Worm (Caenorhabditis elegans): Measurements from ENCODE around the gene hrde-1.

DNA sequence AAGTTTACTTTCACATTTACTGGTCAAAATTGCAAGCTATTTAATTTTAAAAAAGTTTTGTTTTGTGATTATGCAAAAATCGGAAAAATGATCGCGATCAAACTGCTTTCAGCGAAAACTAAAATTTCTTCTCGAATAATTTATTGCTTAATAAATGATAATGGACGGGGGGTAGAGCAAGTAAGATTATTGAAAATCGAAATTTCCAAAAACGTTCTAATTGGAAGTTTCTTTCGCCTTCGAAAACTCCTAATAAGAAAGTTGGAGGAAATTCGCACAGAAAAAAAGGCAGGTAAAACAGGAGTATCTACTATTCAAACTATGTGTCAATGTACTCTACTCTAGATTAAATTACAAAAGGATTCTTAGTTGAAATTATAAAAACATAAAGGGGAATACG, 3.7 kb downstream of the hrde-1 start:
- TF ChIP-seq ztf-23 (GFP tag; IDR thresholded peaks at IDR 0.05) = no peak
- no peak for TF ChIP-seq ztf-29 (GFP tag; IDR thresholded peaks at IDR 0.05)
